Fruit fly (Drosophila melanogaster) whole organism: ENCODE data around the gene CG7730.

Source experiments
- CG8478 ChIP-seq: fragments of >200 bp; optimal IDR thresholded peaks from 2 replicates; lab custom pipeline; 2018; ENCODE audit warnings: inconsistent platforms
- Dll ChIP-seq: fragments of >200 bp; optimal IDR thresholded peaks from 2 replicates; lab custom pipeline; 2017
- EcR ChIP-seq, 2 experiments: fragments of >200 bp; optimal IDR thresholded peaks; 2 replicates each; lab custom pipeline; 2017; ENCODE audit warnings: missing biosample characterization in 2 of 2, missing genetic modification characterization in 2 of 2, missing genetic modification reagents in 2 of 2
- pan ChIP-seq: fragments of >200 bp; optimal IDR thresholded peaks from 2 replicates; lab custom pipeline; 2017
- psq ChIP-seq: fragments of >200 bp; optimal IDR thresholded peaks from 2 replicates; lab custom pipeline; 2017
- usp ChIP-seq: fragments of >200 bp; optimal IDR thresholded peaks from 2 replicates; lab custom pipeline; 2017; ENCODE audit warnings: missing biosample characterization, missing genetic modification characterization, mixed read lengths

CG7730 gene

dm6 chr3L:17052388-17052905 lies 25.1 kb downstream of the CG7730 start:
- no peak for TF ChIP-seq usp (GFP tag; lab: Kevin White, UChicago)
- TF ChIP-seq EcR (GFP tag; optimal IDR thresholded peaks at IDR 0.05; lab: Kevin White, UChicago) = no peak
- TF ChIP-seq psq = no peak
- no peak for TF ChIP-seq CG8478 (lab: Kevin White, UChicago)
- no peak for TF ChIP-seq Dll (lab: Kevin White, UChicago)
- TF ChIP-seq pan (lab: Kevin White, UChicago) = no peak

DNA sequence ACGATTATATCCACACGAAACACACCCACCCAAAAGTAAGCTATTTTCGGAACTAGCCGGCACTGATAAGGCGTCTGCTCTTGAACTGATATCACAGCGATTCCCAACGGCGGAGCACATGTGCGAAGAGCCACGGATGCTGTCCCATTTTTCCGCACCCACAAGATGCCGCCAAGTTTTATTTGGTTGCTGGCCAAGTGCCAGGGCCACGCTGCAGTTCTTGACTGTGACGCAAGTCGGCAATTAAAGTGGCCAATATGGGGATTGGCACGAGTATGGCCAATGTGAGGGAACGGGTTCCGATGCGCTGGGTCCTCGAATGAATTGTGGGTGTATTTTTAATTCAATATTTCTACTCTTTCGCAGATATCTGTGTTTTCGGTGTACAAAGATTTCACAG lies 26.6 kb downstream of the CG7730 start:
- TF ChIP-seq EcR (GFP tag; optimal IDR thresholded peaks at IDR 0.05; lab: Kevin White, UChicago) = no peak
- no peak for TF ChIP-seq Dll (lab: Kevin White, UChicago)
- TF ChIP-seq psq = no peak
- no peak for TF ChIP-seq pan (lab: Kevin White, UChicago)
- TF ChIP-seq usp (GFP tag; lab: Kevin White, UChicago) = no peak
- no peak for TF ChIP-seq CG8478 (lab: Kevin White, UChicago)

DNA sequence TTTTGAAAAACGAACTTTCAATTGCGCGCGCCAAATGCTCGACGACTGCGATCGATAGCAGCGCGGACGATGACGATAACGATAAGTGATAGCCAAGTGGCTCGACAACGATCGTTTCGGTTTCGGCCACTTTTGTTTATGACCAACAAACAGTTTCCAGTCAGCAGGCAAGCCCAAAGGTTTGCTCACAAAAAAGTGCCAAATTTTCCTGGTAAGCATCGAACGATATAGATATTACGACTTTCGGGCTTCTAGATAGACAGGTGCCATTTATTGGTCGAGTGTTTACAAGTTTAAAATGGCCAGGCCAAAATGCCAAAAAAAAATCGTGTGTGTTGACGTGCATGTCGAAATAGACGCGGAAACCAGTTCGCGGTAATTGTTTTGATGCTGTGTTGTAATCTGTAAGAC lies 28.2 kb downstream of the CG7730 start, which contains the start of gene CG7724:
Gene CG7724 (plus strand): TSS at position 147 of the 411 bp plus-strand sequence.
- TF ChIP-seq psq (no peak), Dll (lab: Kevin White, UChicago) (no peak), EcR (GFP tag; optimal IDR thresholded peaks at IDR 0.05; lab: Kevin White, UChicago) (no peak), pan (lab: Kevin White, UChicago) (no peak), usp (GFP tag; lab: Kevin White, UChicago) (no peak), CG8478 (lab: Kevin White, UChicago) (no peak)

DNA sequence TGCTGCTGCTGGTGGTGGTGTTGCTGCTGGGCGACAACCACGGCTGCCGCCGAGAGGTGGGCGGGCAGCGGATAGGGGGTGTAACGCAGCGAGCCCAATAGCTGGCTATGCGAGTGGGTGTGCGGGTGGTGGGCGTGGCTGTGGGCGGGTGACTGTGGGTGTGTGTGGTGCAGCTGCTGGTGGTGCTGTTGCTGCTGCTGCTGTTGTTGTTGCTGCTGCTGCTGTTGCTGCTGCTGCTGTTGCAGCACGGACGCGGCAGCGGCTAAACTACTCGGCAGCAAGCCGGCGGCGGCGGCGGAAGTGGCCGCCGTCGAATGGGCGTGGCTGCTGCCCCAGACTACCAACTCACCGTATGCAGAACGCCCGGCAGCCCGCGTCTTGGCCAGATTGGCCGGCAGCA lies 50.0 kb downstream of the CG7730 start:
- TF ChIP-seq pan (lab: Kevin White, UChicago) = no peak
- TF ChIP-seq usp (GFP tag; lab: Kevin White, UChicago) = no peak
- no peak for TF ChIP-seq EcR (GFP tag; optimal IDR thresholded peaks at IDR 0.05; lab: Kevin White, UChicago)
- TF ChIP-seq Dll (lab: Kevin White, UChicago) = no peak
- TF ChIP-seq CG8478 (lab: Kevin White, UChicago) = no peak
- no peak for TF ChIP-seq psq
